Fruit fly (Drosophila melanogaster): ENCODE data around the gene CG13917.

The CG13917 gene

dm6 chr3L:1553193-1553592 is 23.3 kb upstream of the CG13917 start, which contains the start of gene Pcyt2:
Gene Pcyt2 (plus strand): TSS chr3L:1553493.
- TF ChIP-seq CG17801 (GFP tag; optimal IDR thresholded peaks at IDR 0.05; ENCODE audit: partially characterized antibody): no peak

DNA sequence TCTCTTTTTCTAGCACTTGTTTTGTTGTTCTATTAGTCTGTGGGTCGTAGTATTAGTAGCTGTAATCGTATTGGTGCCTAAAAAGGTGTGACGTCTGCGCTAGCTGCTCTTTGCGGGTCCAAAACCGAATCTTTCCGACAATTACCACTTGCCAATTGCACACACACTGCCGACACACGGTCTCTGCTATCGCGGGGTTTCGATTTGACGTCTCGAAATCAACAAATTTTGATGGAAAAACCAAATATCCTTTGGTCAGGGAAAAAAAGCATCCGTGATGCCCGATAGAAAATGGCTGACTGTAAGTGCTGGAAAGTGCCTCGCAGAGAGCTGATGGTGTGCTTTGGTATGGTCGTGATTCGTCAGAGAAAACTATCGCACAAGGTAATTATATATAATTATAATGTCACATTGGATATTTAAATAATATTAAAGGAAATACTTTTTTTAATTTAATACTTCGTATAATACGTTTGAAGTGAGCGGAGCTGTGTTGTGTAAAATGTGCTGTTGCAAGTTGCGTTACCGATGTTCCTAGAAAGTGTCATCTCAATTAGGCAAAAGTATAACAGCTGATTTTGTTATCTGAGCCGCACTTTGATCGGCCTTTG is 18.2 kb upstream of the CG13917 start, which contains the start of the genes Pex10 and CG12099:
Pex10 (plus strand) TSS at position 51 of the 611 bp plus-strand sequence.
CG12099 (minus strand) TSS at position 307 of the 611 bp plus-strand sequence.
- peak; percentile 85 for TF ChIP-seq CG17801 (GFP tag; optimal IDR thresholded peaks at IDR 0.05; ENCODE audit: partially characterized antibody)

dm6 chr3L:1565092-1565491 is 11.4 kb upstream of the CG13917 start, which contains the start of gene CG12003:
Gene CG12003 (plus strand): TSS chr3L:1565392.
- TF ChIP-seq CG17801 (GFP tag; optimal IDR thresholded peaks at IDR 0.05; ENCODE audit: partially characterized antibody): no peak

dm6 chr3L:1568225-1569161 is 8.0 kb upstream of the CG13917 start, which contains the start of gene CG7879:
Gene CG7879 (minus strand): TSS chr3L:1568608.
- TF ChIP-seq CG17801 (GFP tag; optimal IDR thresholded peaks at IDR 0.05; ENCODE audit: partially characterized antibody): no peak

DNA sequence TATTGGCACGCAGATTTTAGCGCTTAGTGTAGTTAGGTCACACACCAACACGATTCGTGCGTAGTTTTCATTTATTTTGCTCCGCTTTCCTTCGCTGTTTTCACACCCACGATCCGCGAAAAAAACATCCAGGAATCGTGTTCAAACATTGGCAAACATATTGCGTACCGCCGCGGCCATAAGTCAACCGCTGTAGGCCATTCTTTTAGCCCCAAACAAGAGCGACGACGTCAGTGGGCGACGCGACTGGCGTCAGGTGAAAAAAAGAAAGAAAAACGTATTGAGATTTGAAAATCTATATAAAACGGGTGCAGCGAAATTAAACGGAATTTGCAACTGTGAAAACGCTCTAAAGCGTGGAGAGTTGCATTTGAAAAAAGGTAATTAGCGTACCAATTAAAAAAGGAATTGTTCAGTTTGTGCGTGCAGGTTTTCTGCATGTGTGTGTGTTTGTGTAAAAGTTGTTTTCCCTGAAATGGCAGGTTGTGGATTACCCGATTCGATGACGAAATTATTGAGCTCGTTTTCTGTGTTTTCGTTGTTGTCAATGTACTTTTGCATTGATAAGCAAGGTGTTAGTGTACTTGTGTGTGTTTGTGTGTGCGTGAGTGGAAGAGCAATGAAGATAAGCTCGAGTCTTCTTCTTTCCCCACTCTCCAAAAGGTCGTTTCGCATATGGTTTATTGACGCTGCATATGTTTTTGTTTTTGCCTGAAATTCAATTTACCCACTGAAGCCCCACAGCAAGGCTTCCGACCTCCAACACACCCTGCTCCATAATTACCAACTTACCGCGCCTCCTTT is 7.1 kb upstream of the CG13917 start, which contains the start of gene Tmep:
Tmep (plus strand) TSS at position 20 of the 804 bp plus-strand sequence.
- no peak for TF ChIP-seq CG17801 (GFP tag; optimal IDR thresholded peaks at IDR 0.05; ENCODE audit: partially characterized antibody)

DNA sequence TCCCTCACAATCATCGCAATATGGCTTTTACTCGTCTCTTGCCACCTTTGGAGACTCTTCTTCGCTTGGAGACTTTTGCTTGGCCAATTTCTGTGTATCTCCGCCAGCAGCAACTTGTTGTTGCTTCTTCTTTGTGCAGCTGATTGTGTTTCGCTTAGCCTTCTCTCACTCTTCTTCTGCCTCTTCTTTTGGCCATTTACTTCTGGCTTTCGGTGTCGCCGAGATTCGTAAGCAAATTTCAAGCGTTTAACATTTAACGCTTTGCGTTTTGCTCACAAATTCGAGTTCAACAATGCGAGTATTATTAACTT is 6.6 kb upstream of the CG13917 start:
- TF ChIP-seq CG17801 (GFP tag; optimal IDR thresholded peaks at IDR 0.05; ENCODE audit: partially characterized antibody): no peak

- TF ChIP-seq CG17801 (GFP tag; optimal IDR thresholded peaks at IDR 0.05; ENCODE audit: partially characterized antibody): no peak
Observed at dm6 chr3L:1571077-1571476, 5.4 kb upstream of the CG13917 start.

dm6 chr3L:1573191-1573590 is 3.3 kb upstream of the CG13917 start:
- TF ChIP-seq CG17801 (GFP tag; optimal IDR thresholded peaks at IDR 0.05; ENCODE audit: partially characterized antibody): no peak

- TF ChIP-seq CG17801 (GFP tag; optimal IDR thresholded peaks at IDR 0.05; ENCODE audit: partially characterized antibody): no peak
Observed at dm6 chr3L:1575731-1576376, 645 bp upstream of the CG13917 start.

DNA sequence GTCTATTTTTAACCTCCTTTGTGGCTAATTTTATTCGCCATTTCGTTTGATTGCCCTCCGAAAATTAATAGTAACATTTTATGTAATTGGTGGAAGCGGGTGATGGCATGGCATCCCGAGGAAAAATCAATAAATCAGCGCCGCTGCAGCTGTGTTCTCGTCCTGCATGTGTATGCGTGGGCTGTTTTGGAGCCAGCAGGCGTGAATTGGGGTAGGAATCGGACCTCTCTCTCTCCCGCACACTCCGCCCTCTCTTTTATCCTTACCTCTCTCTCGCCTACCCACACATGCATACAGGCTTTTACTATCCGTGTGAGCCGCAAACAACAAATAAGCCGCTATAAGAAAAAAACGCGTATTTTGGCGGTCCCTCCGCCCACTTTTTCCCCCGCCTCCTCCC is 839 bp downstream of the CG13917 start:
- no peak for TF ChIP-seq CG17801 (GFP tag; optimal IDR thresholded peaks at IDR 0.05; ENCODE audit: partially characterized antibody)

DNA sequence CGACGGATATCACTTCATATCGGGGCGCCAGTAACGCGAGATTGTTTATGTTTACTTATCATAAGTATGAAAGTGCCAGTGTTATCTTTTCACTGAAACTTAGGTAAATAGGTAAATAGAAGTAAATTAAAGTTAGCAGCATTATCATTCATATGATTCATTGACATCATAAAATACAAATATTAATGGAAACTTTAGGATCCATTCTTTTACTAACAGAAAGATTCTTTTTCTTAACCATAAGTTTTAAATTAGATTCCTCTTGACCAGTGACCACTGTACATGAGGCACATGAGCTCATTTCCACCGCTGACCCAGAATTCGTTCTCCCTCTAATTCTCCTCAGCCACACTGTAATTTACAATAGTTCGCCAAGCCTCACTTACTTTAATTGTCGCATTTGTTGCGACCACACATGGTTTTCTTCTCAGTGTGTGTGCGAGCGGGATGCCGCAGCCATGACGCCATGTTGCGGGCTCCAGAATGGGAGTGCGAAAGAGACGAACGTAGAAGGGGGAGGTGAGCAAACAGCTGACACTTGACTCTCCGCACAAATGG is 2.0 kb downstream of the CG13917 start:
- no peak for TF ChIP-seq CG17801 (GFP tag; optimal IDR thresholded peaks at IDR 0.05; ENCODE audit: partially characterized antibody)

- TF ChIP-seq CG17801 (GFP tag; optimal IDR thresholded peaks at IDR 0.05; ENCODE audit: partially characterized antibody): no peak
Observed at dm6 chr3L:1579169-1579853, 2.8 kb downstream of the CG13917 start.

DNA sequence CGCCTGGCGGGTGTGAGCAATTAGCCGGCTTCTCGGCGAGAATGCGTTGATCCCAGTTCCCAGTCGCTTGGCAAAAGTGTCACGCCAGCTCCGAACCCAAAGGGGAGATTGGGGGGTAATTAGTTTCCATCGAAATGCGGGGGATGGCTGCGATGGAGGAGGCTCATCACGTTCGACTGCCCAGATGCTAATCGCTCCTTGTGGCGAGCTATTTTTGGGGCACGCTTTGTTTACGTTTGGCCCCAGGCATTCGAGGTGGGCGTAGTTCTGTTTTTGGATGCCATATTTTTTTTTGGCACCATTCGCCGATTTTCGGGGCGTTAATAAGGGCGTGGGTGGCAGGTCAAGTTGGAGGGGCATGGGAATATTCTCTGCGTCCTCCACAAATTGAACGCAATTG is 3.7 kb downstream of the CG13917 start:
- TF ChIP-seq CG17801 (GFP tag; optimal IDR thresholded peaks at IDR 0.05; ENCODE audit: partially characterized antibody): no peak

dm6 chr3L:1580821-1581220 is 4.3 kb downstream of the CG13917 start:
- no peak for TF ChIP-seq CG17801 (GFP tag; optimal IDR thresholded peaks at IDR 0.05; ENCODE audit: partially characterized antibody)

All from ovary, adult (tissue).